Worm (Caenorhabditis elegans) whole organism, late embryonic: ENCODE results near the gene sel-10.

Experiments used
- C08G9.2 ChIP-seq: sonication (generic microtip); optimal IDR thresholded peaks from 2 replicates; lab custom pipeline; 2016; ENCODE audit warnings: mild to moderate bottlenecking, missing genetic modification characterization, moderate library complexity, missing compliant biosample characterization
- C38D4.7 ChIP-seq: fragments of 200-800 bp; sonication (Bioruptor generic); optimal IDR thresholded peaks from 2 replicates; lab custom pipeline; 2018; ENCODE audit warnings: mild to moderate bottlenecking, missing genetic modification characterization, moderate library complexity, missing compliant biosample characterization
- K02D7.2 ChIP-seq: sonication (generic microtip); optimal IDR thresholded peaks from 2 replicates; lab custom pipeline; 2017; ENCODE audit warnings: mild to moderate bottlenecking, missing genetic modification characterization, missing compliant biosample characterization
- K09A11.1 ChIP-seq: sonication (generic microtip); optimal IDR thresholded peaks from 2 replicates; lab custom pipeline; 2017; ENCODE audit warnings: antibody characterized with exemption, mild to moderate bottlenecking, missing genetic modification characterization, missing compliant biosample characterization; ENCODE audit not compliant: insufficient read depth
- ahr-1 ChIP-seq: sonication (generic microtip); optimal IDR thresholded peaks from 2 replicates; lab custom pipeline; 2016; ENCODE audit warnings: missing genetic modification characterization, missing compliant biosample characterization
- ceh-14 ChIP-seq: sonication (generic microtip); optimal IDR thresholded peaks from 2 replicates; lab custom pipeline; 2016; ENCODE audit warnings: missing genotype, missing genetic modification characterization, missing compliant biosample characterization
- ceh-18 ChIP-seq: sonication (generic microtip); optimal IDR thresholded peaks from 2 replicates; lab custom pipeline; 2016; ENCODE audit warnings: missing genetic modification characterization, missing compliant biosample characterization
- ceh-19 ChIP-seq: fragments of 200-800 bp; sonication (Bioruptor generic); optimal IDR thresholded peaks from 2 replicates; lab custom pipeline; 2018; ENCODE audit warnings: mild to moderate bottlenecking, missing genetic modification characterization, missing compliant biosample characterization
- ceh-22 ChIP-seq: sonication (generic microtip); optimal IDR thresholded peaks from 2 replicates; lab custom pipeline; 2017; ENCODE audit warnings: missing biosample characterization, missing genetic modification characterization
- ceh-30 ChIP-seq: fragments of 150-350 bp; optimal IDR thresholded peaks from 2 replicates; lab custom pipeline; 2014; ENCODE audit warnings: missing biosample characterization, missing genetic modification characterization
- ceh-34 ChIP-seq: sonication (generic microtip); optimal IDR thresholded peaks from 2 replicates; lab custom pipeline; 2016; ENCODE audit warnings: mild to moderate bottlenecking, missing genetic modification characterization, missing compliant biosample characterization
- ceh-45 ChIP-seq: fragments of 200-800 bp; sonication (Bioruptor generic); IDR thresholded peaks from 2 replicates; pipeline ENCODE4 v1.3.6; 2022; ENCODE audit warnings: missing genetic modification reagents, missing genetic modification characterization, missing compliant biosample characterization
- ceh-6 ChIP-seq: fragments of 200-800 bp; sonication (Bioruptor generic); optimal IDR thresholded peaks from 2 replicates; lab custom pipeline; 2018; ENCODE audit warnings: mild to moderate bottlenecking, missing genetic modification characterization, missing compliant biosample characterization
- ceh-9 ChIP-seq: sonication (generic microtip); optimal IDR thresholded peaks from 2 replicates; lab custom pipeline; 2016; ENCODE audit warnings: mild to moderate bottlenecking, missing genetic modification characterization, inconsistent platforms, missing compliant biosample characterization
- dmd-4 ChIP-seq: sonication (generic microtip); optimal IDR thresholded peaks from 2 replicates; lab custom pipeline; 2016; ENCODE audit warnings: borderline replicate concordance, missing genetic modification characterization, missing compliant biosample characterization
- dve-1 ChIP-seq: sonication (generic microtip); optimal IDR thresholded peaks from 2 replicates; lab custom pipeline; 2017; ENCODE audit warnings: antibody characterized with exemption, mild to moderate bottlenecking, missing genetic modification characterization, missing compliant biosample characterization
- elt-2 ChIP-seq: sonication (generic microtip); optimal IDR thresholded peaks from 2 replicates; lab custom pipeline; 2016; ENCODE audit warnings: missing genetic modification reagents, missing genetic modification characterization, missing compliant biosample characterization
- elt-4 ChIP-seq: sonication (generic microtip); optimal IDR thresholded peaks from 2 replicates; lab custom pipeline; 2016; ENCODE audit warnings: missing genetic modification characterization, missing compliant biosample characterization
- ets-4 ChIP-seq: sonication (generic microtip); optimal IDR thresholded peaks from 2 replicates; lab custom pipeline; 2016; ENCODE audit warnings: missing genetic modification characterization, missing compliant biosample characterization
- eyg-1 ChIP-seq: sonication (generic microtip); optimal IDR thresholded peaks from 2 replicates; lab custom pipeline; 2016; ENCODE audit warnings: missing genotype, missing genetic modification characterization, missing compliant biosample characterization
- fkh-10 ChIP-seq: fragments of 150-350 bp; optimal IDR thresholded peaks from 2 replicates; lab custom pipeline; 2014; ENCODE audit warnings: missing biosample characterization, missing genetic modification reagents, missing genetic modification characterization
- fkh-6 ChIP-seq: sonication (generic microtip); optimal IDR thresholded peaks from 2 replicates; lab custom pipeline; 2016; ENCODE audit warnings: missing genetic modification characterization, missing compliant biosample characterization
- hlh-13 ChIP-seq: fragments of 200-800 bp; sonication (Bioruptor generic); optimal IDR thresholded peaks from 2 replicates; lab custom pipeline; 2018; ENCODE audit warnings: mild to moderate bottlenecking, missing genetic modification characterization, missing compliant biosample characterization
- hlh-15 ChIP-seq: sonication (generic microtip); optimal IDR thresholded peaks from 2 replicates; lab custom pipeline; 2016; ENCODE audit warnings: missing genetic modification characterization, missing compliant biosample characterization
- hlh-6 ChIP-seq: sonication (generic microtip); optimal IDR thresholded peaks from 2 replicates; lab custom pipeline; 2016; ENCODE audit warnings: missing genotype, missing genetic modification characterization, missing compliant biosample characterization
- hlh-8 ChIP-seq: sonication (generic microtip); optimal IDR thresholded peaks from 2 replicates; lab custom pipeline; 2016; ENCODE audit warnings: missing genotype, missing genetic modification characterization, missing compliant biosample characterization
- lim-6 ChIP-seq: sonication (generic microtip); optimal IDR thresholded peaks from 2 replicates; lab custom pipeline; 2016; ENCODE audit warnings: missing genetic modification characterization, missing compliant biosample characterization
- lin-11 ChIP-seq: fragments of 200-800 bp; sonication (Bioruptor generic); optimal IDR thresholded peaks from 2 replicates; lab custom pipeline; 2018; ENCODE audit warnings: mild to moderate bottlenecking, missing genetic modification characterization, missing compliant biosample characterization
- madf-2 ChIP-seq: sonication (generic microtip); optimal IDR thresholded peaks from 2 replicates; lab custom pipeline; 2017; ENCODE audit warnings: missing genetic modification characterization, missing compliant biosample characterization
- nhr-11 ChIP-seq: fragments of 150-350 bp; optimal IDR thresholded peaks from 2 replicates; lab custom pipeline; 2014; ENCODE audit warnings: missing biosample characterization, missing genetic modification characterization
- nhr-232 ChIP-seq: sonication (generic microtip); optimal IDR thresholded peaks from 2 replicates; lab custom pipeline; 2016; ENCODE audit warnings: missing genetic modification characterization, missing compliant biosample characterization
- odd-2 ChIP-seq: sonication (generic microtip); optimal IDR thresholded peaks from 2 replicates; lab custom pipeline; 2017; ENCODE audit warnings: antibody characterized with exemption, mild to moderate bottlenecking, missing genetic modification characterization, missing compliant biosample characterization
- pag-3 ChIP-seq: sonication (generic microtip); optimal IDR thresholded peaks from 2 replicates; lab custom pipeline; 2016; ENCODE audit warnings: missing compliant biosample characterization, missing genetic modification characterization, borderline replicate concordance
- pha-4 ChIP-seq: fragments of 150-350 bp; optimal IDR thresholded peaks from 2 replicates; lab custom pipeline; 2018; ENCODE audit warnings: missing biosample characterization, missing genetic modification reagents, missing genetic modification characterization
- pqm-1 ChIP-seq: sonication (generic microtip); optimal IDR thresholded peaks from 2 replicates; lab custom pipeline; 2016; ENCODE audit warnings: missing genetic modification characterization, missing compliant biosample characterization
- pros-1 ChIP-seq: fragments of 150-350 bp; optimal IDR thresholded peaks from 2 replicates; lab custom pipeline; 2014; ENCODE audit warnings: missing biosample characterization, missing genetic modification reagents, missing genetic modification characterization
- ref-2 ChIP-seq: sonication (generic microtip); optimal IDR thresholded peaks from 2 replicates; lab custom pipeline; 2016; ENCODE audit warnings: missing genetic modification characterization, missing compliant biosample characterization
- rnt-1 ChIP-seq: sonication (generic microtip); optimal IDR thresholded peaks from 2 replicates; lab custom pipeline; 2016; ENCODE audit warnings: missing genetic modification characterization, missing compliant biosample characterization
- sox-2 ChIP-seq: fragments of 200-800 bp; sonication (Bioruptor generic); IDR thresholded peaks from 2 replicates; pipeline ENCODE4 v1.3.6; 2022; ENCODE audit warnings: missing genetic modification reagents, missing genetic modification characterization, missing compliant biosample characterization
- sox-4 ChIP-seq: sonication (generic microtip); optimal IDR thresholded peaks from 2 replicates; lab custom pipeline; 2017; ENCODE audit warnings: mild to moderate bottlenecking, missing genetic modification characterization, inconsistent platforms, missing compliant biosample characterization
- syd-9 ChIP-seq: sonication (generic microtip); optimal IDR thresholded peaks from 2 replicates; lab custom pipeline; 2016; ENCODE audit warnings: mild to moderate bottlenecking, missing genetic modification characterization, moderate library complexity, missing compliant biosample characterization
- unc-3 ChIP-seq, 2 experiments: fragments of 200-800 bp in 1 of 2; sonication (Bioruptor generic) in 1 of 2; sonication (generic microtip) in 1 of 2; conservative IDR thresholded peaks in 1 of 2; optimal IDR thresholded peaks in 1 of 2; 2 replicates each; pipeline versions ENCODE4 v1.3.6 to Lab custom; 2016 to 2022; ENCODE audit warnings: missing compliant biosample characterization in 2 of 2, missing genetic modification characterization in 2 of 2, missing genetic modification reagents in 1 of 2
- unc-42 ChIP-seq: sonication (generic microtip); optimal IDR thresholded peaks from 2 replicates; lab custom pipeline; 2016; ENCODE audit warnings: missing genotype, missing genetic modification characterization, missing compliant biosample characterization
- unc-86 ChIP-seq: sonication (generic microtip); optimal IDR thresholded peaks from 2 replicates; lab custom pipeline; 2016; ENCODE audit warnings: missing genetic modification characterization, missing compliant biosample characterization

Gene sel-10

ce11 chrV:13789362-13789761 is 29.8 kb upstream of the sel-10 start (continued):
- TF ChIP-seq C08G9.2 (tag; lab: Kevin White, UChicago) (peak; percentile 18), lin-11 (no peak), hlh-13 (no peak), ceh-34 (peak; percentile 86), ref-2 (tag; lab: Kevin White, UChicago) (peak; percentile 41), rnt-1 (tag; lab: Kevin White, UChicago) (peak; percentile 76), pqm-1 (tag; lab: Kevin White, UChicago) (no peak), ets-4 (tag; lab: Kevin White, UChicago) (peak; percentile 73), dve-1 (tag; lab: Kevin White, UChicago) (peak; percentile 81), ceh-14 (tag; lab: Kevin White, UChicago) (peak; percentile 90), ahr-1 (tag; lab: Kevin White, UChicago) (no peak), unc-86 (tag; lab: Kevin White, UChicago) (peak; percentile 54), ceh-9 (tag; lab: Kevin White, UChicago) (no peak), unc-3 (GFP tag; conservative IDR thresholded peaks at IDR 0.05; lab: Robert Waterston, UW) (0 out of 2 replicates have a peak, but pooled peaks have one; percentile 34), unc-3 (tag; optimal IDR thresholded peaks at IDR 0.05; lab: Kevin White, UChicago) (no peak), lim-6 (tag; lab: Kevin White, UChicago) (peak; percentile 47), madf-2 (tag; lab: Kevin White, UChicago) (no peak), nhr-232 (no peak), fkh-6 (tag; lab: Kevin White, UChicago) (no peak), fkh-10 (GFP tag; lab: Kevin White, UChicago) (no peak), odd-2 (no peak), elt-4 (tag; lab: Kevin White, UChicago) (no peak)
- TF ChIP-seq, all 69 proteins: peak for 37

- TF ChIP-seq ceh-30 (tag; lab: Kevin White, UChicago): no peak
- no peak for TF ChIP-seq nhr-11 (tag; lab: Kevin White, UChicago)
- TF ChIP-seq rnt-1 (tag; lab: Kevin White, UChicago): no peak
- no peak for TF ChIP-seq lim-6 (tag; lab: Kevin White, UChicago)
- TF ChIP-seq pros-1 (tag; lab: Kevin White, UChicago): no peak
- no peak for TF ChIP-seq C38D4.7 (GFP tag; lab: Kevin White, UChicago)
- TF ChIP-seq pag-3 (tag; lab: Kevin White, UChicago): no peak
- no peak for TF ChIP-seq elt-2 (tag; lab: Kevin White, UChicago)
- no peak for TF ChIP-seq unc-42 (tag; lab: Kevin White, UChicago)
- no peak for TF ChIP-seq ceh-14 (tag; lab: Kevin White, UChicago)
- no peak for TF ChIP-seq K02D7.2 (tag; lab: Kevin White, UChicago)
- TF ChIP-seq syd-9 (tag; lab: Kevin White, UChicago): no peak
Observed at ce11 chrV:13790117-13790516, 29.0 kb upstream of the sel-10 start.

ce11 chrV:13790557-13790956 is 28.6 kb upstream of the sel-10 start:
- TF ChIP-seq sox-4 (tag; lab: Kevin White, UChicago) (no peak), dmd-4 (tag; lab: Kevin White, UChicago) (no peak), ceh-19 (no peak), unc-86 (tag; lab: Kevin White, UChicago) (no peak), C38D4.7 (GFP tag; lab: Kevin White, UChicago) (no peak)

- TF ChIP-seq ceh-30 (tag; lab: Kevin White, UChicago) (no peak), hlh-13 (no peak), ceh-45 (no peak), ceh-6 (GFP tag; lab: Kevin White, UChicago) (no peak), hlh-6 (tag; lab: Kevin White, UChicago) (no peak), hlh-15 (tag; lab: Kevin White, UChicago) (no peak), rnt-1 (tag; lab: Kevin White, UChicago) (no peak), nhr-232 (no peak), sox-2 (no peak), ceh-22 (tag; lab: Kevin White, UChicago) (no peak), ceh-18 (no peak), ceh-9 (tag; lab: Kevin White, UChicago) (no peak), eyg-1 (tag; lab: Kevin White, UChicago) (no peak), K09A11.1 (tag; lab: Kevin White, UChicago) (no peak), hlh-8 (tag; lab: Kevin White, UChicago) (no peak), elt-4 (tag; lab: Kevin White, UChicago) (no peak), dve-1 (tag; lab: Kevin White, UChicago) (no peak), fkh-10 (GFP tag; lab: Kevin White, UChicago) (no peak), pha-4 (tag; lab: Kevin White, UChicago) (no peak), pqm-1 (tag; lab: Kevin White, UChicago) (no peak)
Observed at ce11 chrV:13794046-13794445, 25.1 kb upstream of the sel-10 start.
